Worm (Caenorhabditis elegans) whole organism, L3 larva: ENCODE data around the gene F10D2.8.

Source experiments
- hmg-11 ChIP-seq: sonication (generic microtip); optimal IDR thresholded peaks from 2 replicates; lab custom pipeline; 2016; ENCODE audit warnings: missing genetic modification characterization, missing compliant biosample characterization
- nhr-237 ChIP-seq: fragments of 150-350 bp; optimal IDR thresholded peaks from 2 replicates; lab custom pipeline; 2014; ENCODE audit warnings: missing biosample characterization, missing genetic modification characterization

ce11 chrV:7111276-7111675, 39.2 kb downstream of the F10D2.8 start:
- TF ChIP-seq hmg-11 (tag; lab: Kevin White, UChicago) (no peak), nhr-237 (tag; lab: Kevin White, UChicago) (no peak)
